Fruit fly (Drosophila melanogaster): ENCODE data around the gene Hex-t1.

Gene Hex-t1

dm6 chr3R:26494247-26494646, 45.4 kb downstream of the Hex-t1 start:
- no peak for TF ChIP-seq CG7045 (GFP tag; optimal IDR thresholded peaks at IDR 0.05)
- TF ChIP-seq Clk (GFP tag; optimal IDR thresholded peaks at IDR 0.05), result no peak
- TF ChIP-seq CG33017 (tag; optimal IDR thresholded peaks at IDR 0.05), result peak; percentile 4
- no peak for TF ChIP-seq CG11617 (GFP tag; optimal IDR thresholded peaks at IDR 0.05)

dm6 chr3R:26496356-26496755, 47.5 kb downstream of the Hex-t1 start:
- TF ChIP-seq CG12768 (GFP tag; optimal IDR thresholded peaks at IDR 0.05), result no peak
- peak; percentile 1 for TF ChIP-seq kay (GFP tag; ENCODE audit: borderline replicate concordance)

- no peak for TF ChIP-seq Hr96 (GFP tag; optimal IDR thresholded peaks at IDR 0.05)
- TF ChIP-seq CG5204 (GFP tag; optimal IDR thresholded peaks at IDR 0.05), result no peak
- TF ChIP-seq CG11617 (GFP tag; optimal IDR thresholded peaks at IDR 0.05), result no peak
Observed at dm6 chr3R:26499136-26499535, 50.3 kb downstream of the Hex-t1 start.
